Fruit fly (Drosophila melanogaster): ENCODE results near the gene CG34456.

CG34456 gene

dm6 chr3L:9366850-9367430, 5.0 kb downstream of the CG34456 start, which contains the start of the genes Klp67A and CG4452 (continued):
- TF ChIP-seq luna (GFP tag; optimal IDR thresholded peaks at IDR 0.05) (no peak), Optix (GFP tag; IDR thresholded peaks at IDR 0.05) (no peak), exex (tag; optimal IDR thresholded peaks at IDR 0.05) (no peak), CkIIα-i1 (GFP tag; IDR thresholded peaks at IDR 0.05) (no peak), Eip74EF (GFP tag; optimal IDR thresholded peaks at IDR 0.05) (no peak), ase (GFP tag; IDR thresholded peaks at IDR 0.05) (no peak), Hr51 (GFP tag; optimal IDR thresholded peaks at IDR 0.05) (peak in 1 of 2 experiments; percentile 37), CG7928 (GFP tag; optimal IDR thresholded peaks at IDR 0.05) (peak; percentile 12), pb (GFP tag; optimal IDR thresholded peaks at IDR 0.05) (no peak), dpn (GFP tag; optimal IDR thresholded peaks at IDR 0.05) (peak in 1 of 2 experiments; percentile 26), peb (GFP tag; IDR thresholded peaks at IDR 0.05) (no peak), CG10321 (GFP tag; IDR thresholded peaks at IDR 0.05) (no peak), Dll (GFP tag; IDR thresholded peaks at IDR 0.05; ENCODE audit: partially characterized antibody) (peak; percentile 96), chn (GFP tag; optimal IDR thresholded peaks at IDR 0.05) (no peak), YL-1 (GFP tag; optimal IDR thresholded peaks at IDR 0.05) (peak; percentile 39), CG10267 (tag; optimal IDR thresholded peaks at IDR 0.05) (peak; percentile 75), fu2 (GFP tag; optimal IDR thresholded peaks at IDR 0.05) (no peak), sisA (GFP tag; IDR thresholded peaks at IDR 0.05) (no peak), CoRest (tag; optimal IDR thresholded peaks at IDR 0.05) (peak; percentile 77), CG7745 (tag; optimal IDR thresholded peaks at IDR 0.05) (no peak), Chrac-16 (GFP tag; optimal IDR thresholded peaks at IDR 0.05) (no peak), CG3847 (GFP tag; IDR thresholded peaks at IDR 0.05) (peak; percentile 39; the same call in 1 of the 2 replicates), zfh1 (GFP tag; IDR thresholded peaks at IDR 0.05) (0 out of 3 replicates have a peak, but pooled peaks have one; percentile 18), PHDP (tag; optimal IDR thresholded peaks at IDR 0.05) (peak; percentile 47), CG18764 (GFP tag; optimal IDR thresholded peaks at IDR 0.05) (peak; percentile 17), CG11085 (GFP tag; IDR thresholded peaks at IDR 0.05) (no peak), CG30020 (tag; optimal IDR thresholded peaks at IDR 0.05) (peak; percentile 79), esg (GFP tag; conservative IDR thresholded peaks at IDR 0.05) (0 out of 2 replicates have a peak, but pooled peaks have one; percentile 12), CG4730 (GFP tag; IDR thresholded peaks at IDR 0.05) (no peak), Dad (GFP tag; optimal IDR thresholded peaks at IDR 0.05) (no peak), CG10979 (tag; optimal IDR thresholded peaks at IDR 0.05) (peak; percentile 22), CG9932 (GFP tag; IDR thresholded peaks at IDR 0.05) (peak; percentile 60), B-H2 (GFP tag; optimal IDR thresholded peaks at IDR 0.05) (peak; percentile 27), fd3F (GFP tag; optimal IDR thresholded peaks at IDR 0.05) (peak; percentile 11), rib (GFP tag; IDR thresholded peaks at IDR 0.05) (no peak), CG16815 (GFP tag; optimal IDR thresholded peaks at IDR 0.05) (no peak), CG10274 (GFP tag; optimal IDR thresholded peaks at IDR 0.05) (no peak), CG12942 (GFP tag; optimal IDR thresholded peaks at IDR 0.05) (peak; percentile 3), CG3838 (GFP tag; optimal IDR thresholded peaks at IDR 0.05) (no peak), BtbVII (GFP tag; optimal IDR thresholded peaks at IDR 0.05) (no peak), CG7839 (tag; optimal IDR thresholded peaks at IDR 0.05) (peak; percentile 46), Hr78 (GFP tag; optimal IDR thresholded peaks at IDR 0.05) (no peak), CG8290 (GFP tag; optimal IDR thresholded peaks at IDR 0.05) (peak; percentile 43), CG8290 (tag; optimal IDR thresholded peaks at IDR 0.05) (peak in 1 of 2 experiments; percentile 63), CG12104 (GFP tag; optimal IDR thresholded peaks at IDR 0.05) (peak; percentile 21), TFAM (GFP tag; optimal IDR thresholded peaks at IDR 0.05) (no peak), CG7963 (GFP tag; IDR thresholded peaks at IDR 0.05; ENCODE audit: partially characterized antibody) (peak; percentile 78), CG1603 (tag; optimal IDR thresholded peaks at IDR 0.05) (peak; percentile 20), chinmo (GFP tag; IDR thresholded peaks at IDR 0.05; ENCODE audit: partially characterized antibody) (peak; percentile 77; the same call in 1 of the 4 replicates), Ets97D (GFP tag; optimal IDR thresholded peaks at IDR 0.05) (peak; percentile 67)

Data from whole organism, embryonic.